Worm (Caenorhabditis elegans): Measurements from ENCODE around the gene neg-1.

ce11 chrV:4361505-4361904 lies 13.2 kb downstream of the neg-1 start, which contains the start of gene F32D1.3:
- no peak for TF ChIP-seq ama-1 (optimal IDR thresholded peaks at IDR 0.05)
- no peak for TF ChIP-seq aly-1 (tag; optimal IDR thresholded peaks at IDR 0.05)
- TF ChIP-seq flt-1 (GFP tag; IDR thresholded peaks at IDR 0.05), result no peak
- TF ChIP-seq hnd-1 (tag; optimal IDR thresholded peaks at IDR 0.05), result no peak
- TF ChIP-seq ceh-36 (tag; optimal IDR thresholded peaks at IDR 0.05), result no peak
- TF ChIP-seq F13C5.2 (tag; optimal IDR thresholded peaks at IDR 0.05), result no peak

Data from whole organism, early embryonic.